Worm (Caenorhabditis elegans): Measurements from ENCODE around the gene F13H8.12.

The F13H8.12 gene

DNA sequence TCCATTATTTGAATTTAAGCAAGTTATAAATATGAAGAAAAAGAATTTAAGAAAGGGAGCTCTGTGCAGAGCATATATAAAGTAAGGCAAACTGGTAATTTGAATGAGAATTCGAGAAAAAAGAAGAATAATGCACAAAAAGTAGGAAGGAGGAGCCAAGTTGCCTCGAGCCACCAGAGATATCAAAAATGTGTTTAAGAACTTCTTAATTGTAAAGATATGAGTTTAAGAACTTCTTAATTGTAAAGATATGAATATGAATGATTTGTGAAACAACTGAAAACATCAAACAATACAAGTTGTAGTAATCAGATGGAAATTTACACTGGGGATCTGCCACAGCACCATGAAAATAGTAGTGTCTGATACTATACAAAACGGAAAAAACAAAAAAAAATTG is 24.5 kb downstream of the F13H8.12 start, which contains the start of gene F13H8.6:
F13H8.6 (minus strand) TSS at position 101 of the 400 bp plus-strand sequence.
- no peak for TF ChIP-seq med-1 (GFP tag; optimal IDR thresholded peaks at IDR 0.05; ENCODE audit: insufficient read depth)
- TF ChIP-seq flt-1 (GFP tag; IDR thresholded peaks at IDR 0.05) = no peak
- no peak for TF ChIP-seq T22C8.4 (GFP tag; IDR thresholded peaks at IDR 0.05)
- TF ChIP-seq klf-2 (GFP tag; conservative IDR thresholded peaks at IDR 0.05) = no peak
- TF ChIP-seq cog-1 (tag; optimal IDR thresholded peaks at IDR 0.05) = no peak
- no peak for TF ChIP-seq ztf-29 (GFP tag; IDR thresholded peaks at IDR 0.05)
- no peak for TF ChIP-seq ref-1 (GFP tag; conservative IDR thresholded peaks at IDR 0.05)
- TF ChIP-seq ztf-23 (GFP tag; IDR thresholded peaks at IDR 0.05) = no peak
- no peak for TF ChIP-seq tab-1 (GFP tag; IDR thresholded peaks at IDR 0.05)

DNA sequence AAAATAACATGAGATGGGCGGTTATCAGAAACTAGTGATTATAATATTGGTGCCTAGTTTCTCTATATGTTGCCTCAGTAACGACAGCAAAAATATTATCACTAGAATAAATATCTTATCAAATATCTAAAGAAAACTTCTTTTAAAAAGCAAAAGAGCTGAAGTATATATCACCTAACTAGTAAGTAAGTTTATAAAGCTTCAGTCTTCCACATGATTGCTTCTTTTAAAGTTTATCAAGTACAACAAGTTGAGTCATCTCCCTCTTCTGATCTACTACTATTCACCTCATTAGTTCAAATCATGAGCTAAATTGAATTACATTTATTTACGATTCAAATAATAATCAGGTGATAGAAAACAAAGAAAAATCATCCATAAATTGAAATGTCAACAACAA is 25.8 kb downstream of the F13H8.12 start:
- TF ChIP-seq ztf-23 (GFP tag; IDR thresholded peaks at IDR 0.05) (no peak), ztf-29 (GFP tag; IDR thresholded peaks at IDR 0.05) (no peak), cog-1 (tag; optimal IDR thresholded peaks at IDR 0.05) (no peak)

DNA sequence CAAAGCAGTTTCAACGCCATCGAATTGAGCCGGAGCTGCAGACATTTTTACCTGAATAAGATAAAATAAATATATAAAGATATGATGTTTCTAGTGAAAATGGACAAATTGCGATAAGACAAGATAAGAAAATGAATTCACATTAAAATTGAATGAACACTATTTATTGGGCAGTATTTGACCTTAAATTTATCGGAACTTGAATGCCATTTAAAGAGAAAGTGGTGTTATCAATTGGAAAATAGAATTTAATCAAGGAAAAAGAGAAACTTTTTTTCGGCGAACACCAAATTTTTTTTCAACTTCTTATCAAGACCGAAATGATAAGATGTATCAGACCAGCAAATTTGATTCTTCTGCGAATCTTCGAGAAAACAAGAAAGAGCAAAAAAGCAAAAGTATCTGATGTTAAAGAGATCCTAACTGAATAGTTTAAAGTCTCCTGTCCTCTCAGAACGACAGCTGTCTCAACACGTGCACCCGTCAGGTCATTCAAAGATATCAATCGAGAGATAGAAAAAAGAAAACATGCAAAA is 27.8 kb downstream of the F13H8.12 start, which contains the start of gene upb-1:
upb-1 (minus strand) TSS at position 51 of the 536 bp plus-strand sequence.
- TF ChIP-seq T22C8.4 (GFP tag; IDR thresholded peaks at IDR 0.05) (no peak), ref-1 (GFP tag; conservative IDR thresholded peaks at IDR 0.05) (no peak), med-1 (GFP tag; optimal IDR thresholded peaks at IDR 0.05; ENCODE audit: insufficient read depth) (no peak), flt-1 (GFP tag; IDR thresholded peaks at IDR 0.05) (no peak)

DNA sequence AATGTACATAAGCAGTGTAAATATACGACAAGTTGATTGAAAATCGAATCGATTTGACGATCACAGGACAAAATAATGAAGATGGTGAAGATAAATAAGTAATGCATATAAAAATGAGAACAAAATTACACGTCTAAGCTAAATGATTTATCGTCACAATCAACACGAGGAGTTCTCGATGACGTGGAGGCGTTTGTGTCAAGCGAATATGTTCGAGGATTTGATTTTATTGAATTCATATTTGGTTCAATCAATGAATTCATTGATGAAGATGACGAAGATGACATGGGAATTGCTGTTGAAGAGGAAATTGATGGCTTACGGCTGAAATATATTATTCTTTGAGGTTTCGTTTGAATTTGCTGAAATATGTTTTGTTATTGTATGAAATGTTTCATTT is 30.2 kb downstream of the F13H8.12 start, which contains the start of gene nyn-3:
nyn-3 (minus strand) TSS at position 101 of the 400 bp plus-strand sequence.
- no peak for TF ChIP-seq cog-1 (tag; optimal IDR thresholded peaks at IDR 0.05)
- no peak for TF ChIP-seq ztf-23 (GFP tag; IDR thresholded peaks at IDR 0.05)
- no peak for TF ChIP-seq med-1 (GFP tag; optimal IDR thresholded peaks at IDR 0.05; ENCODE audit: insufficient read depth)
- no peak for TF ChIP-seq ztf-29 (GFP tag; IDR thresholded peaks at IDR 0.05)
- no peak for TF ChIP-seq T22C8.4 (GFP tag; IDR thresholded peaks at IDR 0.05)
- TF ChIP-seq ref-1 (GFP tag; conservative IDR thresholded peaks at IDR 0.05) = no peak
- no peak for TF ChIP-seq flt-1 (GFP tag; IDR thresholded peaks at IDR 0.05)
- TF ChIP-seq klf-2 (GFP tag; conservative IDR thresholded peaks at IDR 0.05) = no peak

DNA sequence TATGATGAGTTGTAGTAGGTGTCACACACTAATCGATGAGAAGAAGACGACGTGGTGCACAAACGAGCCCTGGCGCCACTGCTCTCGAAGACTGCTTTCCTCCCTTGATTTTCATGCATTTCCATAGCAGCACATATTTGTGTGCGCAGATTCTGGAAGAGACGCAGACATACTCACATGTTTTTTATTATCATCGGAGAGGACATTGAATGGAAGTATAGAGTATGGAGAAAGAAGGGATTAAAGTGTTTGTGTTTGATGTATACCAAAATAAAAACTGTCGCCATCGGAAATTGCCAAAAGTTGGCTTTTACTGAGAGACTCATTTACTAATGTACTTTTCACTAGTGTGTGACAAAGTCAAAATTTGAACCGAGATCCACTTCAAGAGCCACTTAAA is 31.9 kb downstream of the F13H8.12 start, which contains the start of gene mps-1:
mps-1 (minus strand) TSS at position 101 of the 400 bp plus-strand sequence.
- TF ChIP-seq ztf-23 (GFP tag; IDR thresholded peaks at IDR 0.05) = no peak
- TF ChIP-seq ref-1 (GFP tag; conservative IDR thresholded peaks at IDR 0.05) = no peak
- TF ChIP-seq klf-2 (GFP tag; conservative IDR thresholded peaks at IDR 0.05) = no peak
- TF ChIP-seq T22C8.4 (GFP tag; IDR thresholded peaks at IDR 0.05) = no peak
- no peak for TF ChIP-seq ztf-29 (GFP tag; IDR thresholded peaks at IDR 0.05)
- no peak for TF ChIP-seq med-1 (GFP tag; optimal IDR thresholded peaks at IDR 0.05; ENCODE audit: insufficient read depth)
- TF ChIP-seq cog-1 (tag; optimal IDR thresholded peaks at IDR 0.05) = no peak
- TF ChIP-seq tab-1 (GFP tag; IDR thresholded peaks at IDR 0.05) = no peak
- TF ChIP-seq flt-1 (GFP tag; IDR thresholded peaks at IDR 0.05) = no peak

DNA sequence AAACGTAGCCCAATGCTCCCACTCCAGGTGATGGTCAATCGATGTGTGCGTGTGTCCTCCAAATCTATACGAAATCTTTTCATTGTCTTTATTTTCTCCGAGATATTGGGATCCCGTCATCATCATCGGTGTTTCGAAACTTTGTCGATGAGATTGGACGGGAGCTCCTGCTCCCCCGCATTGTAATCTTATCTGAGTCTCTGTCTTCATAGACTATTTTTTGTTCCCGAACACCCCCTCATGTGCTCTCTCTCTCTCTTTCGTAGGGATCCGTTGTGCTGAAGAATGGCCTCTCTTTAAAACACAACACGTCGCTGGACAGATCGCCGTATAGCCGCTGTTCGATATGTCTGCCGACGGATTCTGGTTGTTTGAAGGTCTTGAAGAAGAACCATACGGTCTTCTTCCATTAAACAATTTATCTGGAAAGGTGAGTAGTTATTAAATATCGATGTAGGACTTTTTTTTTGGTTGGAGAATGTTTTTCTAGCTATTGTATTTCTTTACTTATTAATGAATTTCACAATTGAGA is 41.0 kb downstream of the F13H8.12 start, which contains the start of gene C29F5.1:
C29F5.1 (plus strand) TSS at position 317 of the 532 bp plus-strand sequence.
- TF ChIP-seq T22C8.4 (GFP tag; IDR thresholded peaks at IDR 0.05) (no peak), ztf-29 (GFP tag; IDR thresholded peaks at IDR 0.05) (no peak), klf-2 (GFP tag; conservative IDR thresholded peaks at IDR 0.05) (no peak), med-1 (GFP tag; optimal IDR thresholded peaks at IDR 0.05; ENCODE audit: insufficient read depth) (no peak)

DNA sequence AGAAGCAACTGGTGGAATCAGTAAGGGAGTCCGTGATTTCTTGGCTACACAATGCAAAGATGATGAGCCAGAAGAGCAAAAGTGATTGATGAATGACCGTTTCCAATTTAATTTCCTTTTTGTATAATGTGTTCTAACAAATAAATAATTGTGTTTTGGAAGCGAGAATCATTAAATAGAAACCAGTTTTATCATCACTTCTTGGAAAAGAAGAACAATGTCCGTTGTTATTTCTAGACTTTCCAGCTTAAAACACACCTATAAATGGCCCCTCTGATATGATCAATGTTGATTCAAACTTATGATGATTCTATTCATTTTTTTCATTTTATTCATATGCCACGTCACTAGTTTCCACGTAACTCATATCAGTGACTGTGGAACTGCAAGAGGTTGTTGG is 43.8 kb downstream of the F13H8.12 start, which contains the start of gene C29F5.8:
C29F5.8 (plus strand) TSS at position 301 of the 400 bp plus-strand sequence.
- TF ChIP-seq klf-2 (GFP tag; conservative IDR thresholded peaks at IDR 0.05) (no peak), ztf-23 (GFP tag; IDR thresholded peaks at IDR 0.05) (no peak), ref-1 (GFP tag; conservative IDR thresholded peaks at IDR 0.05) (no peak), tab-1 (GFP tag; IDR thresholded peaks at IDR 0.05) (no peak), T22C8.4 (GFP tag; IDR thresholded peaks at IDR 0.05) (no peak), med-1 (GFP tag; optimal IDR thresholded peaks at IDR 0.05; ENCODE audit: insufficient read depth) (no peak), flt-1 (GFP tag; IDR thresholded peaks at IDR 0.05) (no peak), ztf-29 (GFP tag; IDR thresholded peaks at IDR 0.05) (no peak), cog-1 (tag; optimal IDR thresholded peaks at IDR 0.05) (no peak)

DNA sequence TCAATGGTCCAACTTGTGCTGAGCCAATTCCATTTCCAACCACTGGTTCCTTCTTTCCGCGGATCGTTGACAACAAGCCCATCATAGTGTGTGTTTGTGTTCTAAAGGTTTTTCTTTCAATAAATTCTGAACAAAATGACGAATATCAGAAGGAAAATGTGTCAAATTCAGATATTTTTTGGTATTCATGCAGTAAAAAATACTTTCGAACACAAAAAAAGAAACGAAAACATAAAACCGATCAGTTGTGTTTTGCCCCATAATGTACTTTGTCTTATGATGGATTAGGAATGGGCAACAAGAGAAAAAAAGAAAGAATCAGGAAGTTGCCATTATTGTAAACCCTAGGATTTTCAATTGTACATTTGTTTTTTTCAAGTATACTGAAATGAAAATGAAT is 46.9 kb downstream of the F13H8.12 start, which contains the start of gene glb-10:
glb-10 (minus strand) TSS at position 101 of the 400 bp plus-strand sequence.
- TF ChIP-seq ztf-29 (GFP tag; IDR thresholded peaks at IDR 0.05) (no peak), flt-1 (GFP tag; IDR thresholded peaks at IDR 0.05) (no peak), med-1 (GFP tag; optimal IDR thresholded peaks at IDR 0.05; ENCODE audit: insufficient read depth) (no peak), klf-2 (GFP tag; conservative IDR thresholded peaks at IDR 0.05) (no peak)

DNA sequence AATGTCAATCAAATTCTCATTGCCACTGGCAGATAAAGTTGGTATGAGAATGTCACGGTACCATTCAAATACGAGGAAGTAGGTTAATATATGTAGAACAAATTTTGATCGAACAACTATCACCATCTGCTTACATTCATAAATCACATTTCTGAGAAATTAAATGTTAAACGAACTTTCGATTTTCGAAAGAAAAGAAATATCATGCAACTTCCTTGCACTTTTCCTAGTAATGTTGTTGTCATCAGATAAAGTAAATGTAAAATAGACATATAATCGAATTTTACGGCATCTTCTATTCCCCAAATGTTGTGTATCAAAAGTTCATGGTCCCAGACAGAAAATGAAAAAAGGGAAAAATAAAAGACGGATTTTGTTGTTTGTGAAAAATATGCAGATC is 49.1 kb downstream of the F13H8.12 start:
- no peak for TF ChIP-seq T22C8.4 (GFP tag; IDR thresholded peaks at IDR 0.05)
- TF ChIP-seq flt-1 (GFP tag; IDR thresholded peaks at IDR 0.05) = no peak
- TF ChIP-seq klf-2 (GFP tag; conservative IDR thresholded peaks at IDR 0.05) = no peak
- TF ChIP-seq ztf-23 (GFP tag; IDR thresholded peaks at IDR 0.05) = no peak
- TF ChIP-seq cog-1 (tag; optimal IDR thresholded peaks at IDR 0.05) = no peak
- no peak for TF ChIP-seq ztf-29 (GFP tag; IDR thresholded peaks at IDR 0.05)
- no peak for TF ChIP-seq tab-1 (GFP tag; IDR thresholded peaks at IDR 0.05)
- TF ChIP-seq ref-1 (GFP tag; conservative IDR thresholded peaks at IDR 0.05) = no peak
- TF ChIP-seq med-1 (GFP tag; optimal IDR thresholded peaks at IDR 0.05; ENCODE audit: insufficient read depth) = no peak

DNA sequence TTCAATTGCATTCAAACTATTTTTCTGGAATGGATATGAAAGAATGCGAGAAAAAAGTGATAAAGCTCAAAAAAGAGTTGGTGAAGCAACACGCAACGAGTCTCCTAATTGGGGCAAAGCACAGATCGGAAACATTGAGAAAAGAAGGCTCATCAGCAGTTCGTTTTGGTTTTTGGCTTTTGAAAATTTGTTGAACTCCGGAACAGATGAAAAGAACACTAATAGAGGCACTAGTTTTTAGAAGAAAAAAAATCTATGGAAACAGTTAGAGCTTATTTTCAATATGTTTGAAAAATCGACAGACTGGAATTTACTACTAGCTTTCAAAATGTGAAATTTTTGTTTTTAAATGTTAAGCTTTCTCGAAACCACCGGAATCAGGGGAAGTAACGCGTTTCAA is 49.6 kb downstream of the F13H8.12 start:
- no peak for TF ChIP-seq med-1 (GFP tag; optimal IDR thresholded peaks at IDR 0.05; ENCODE audit: insufficient read depth)
